Worm (Caenorhabditis elegans): ENCODE results near the gene nhr-43.

The nhr-43 gene

ce11 chrIV:11899358-11899757 is at the start of gene nhr-43:
nhr-43 (plus strand) TSS chrIV:11899590.
- TF ChIP-seq unc-62 (GFP tag; optimal IDR thresholded peaks at IDR 0.05) = no peak
- no peak for TF ChIP-seq F55B11.4 (tag; optimal IDR thresholded peaks at IDR 0.05; ENCODE audit: borderline replicate concordance, insufficient read depth)
- peak; percentile 29 for TF ChIP-seq atf-7 (tag; optimal IDR thresholded peaks at IDR 0.05)
- peak; percentile 44 for TF ChIP-seq somi-1 (GFP tag; optimal IDR thresholded peaks at IDR 0.05)
- TF ChIP-seq ztf-26 (tag; optimal IDR thresholded peaks at IDR 0.05) = peak; percentile 6

- TF ChIP-seq xnd-1 (tag; optimal IDR thresholded peaks at IDR 0.05) (no peak), zfh-2 (GFP tag; conservative IDR thresholded peaks at IDR 0.05) (no peak), F37B4.10 (GFP tag; IDR thresholded peaks at IDR 0.05) (no peak)
These were observed 47.5 kb upstream of the nhr-43 start, which contains the start of gene F38H4.5 for ce11 chrIV:11851882-11852281. F38H4.5 (plus strand) TSS chrIV:11852182.

DNA sequence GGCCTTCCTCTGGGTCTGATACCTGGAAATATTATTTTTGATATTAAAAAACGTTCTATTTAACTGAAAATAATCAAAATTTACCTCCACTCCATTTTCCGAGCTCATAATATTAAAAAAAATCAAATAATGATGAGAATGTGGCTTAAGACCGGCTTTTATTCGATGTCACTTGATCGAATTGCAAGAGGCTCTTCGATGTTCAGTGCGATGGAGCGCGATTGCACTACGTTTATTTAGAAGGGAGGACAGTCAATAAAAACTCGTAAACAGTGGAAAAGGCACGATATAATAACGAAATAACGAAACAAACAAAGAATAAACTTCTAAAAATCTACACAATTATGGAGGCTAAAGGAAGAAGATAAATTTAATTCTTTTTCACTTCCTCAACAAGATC is 44.6 kb upstream of the nhr-43 start, which contains the start of gene tag-30:
Gene tag-30, minus strand, starts transcription at position 383 of the 400 bp plus-strand sequence.
- TF ChIP-seq ets-4 (GFP tag; optimal IDR thresholded peaks at IDR 0.05) (no peak), ekl-4 (GFP tag; IDR thresholded peaks at IDR 0.05) (no peak), F22D6.2 (tag; optimal IDR thresholded peaks at IDR 0.05) (no peak), B0261.1 (tag; optimal IDR thresholded peaks at IDR 0.05) (no peak), hmg-1.2 (GFP tag; IDR thresholded peaks at IDR 0.05) (peak; percentile 25; the same call in 1 of the 2 replicates), F10E7.11 (tag; optimal IDR thresholded peaks at IDR 0.05) (no peak), tlf-1 (GFP tag; optimal IDR thresholded peaks at IDR 0.05) (peak; percentile 50), F39B2.1 (GFP tag; IDR thresholded peaks at IDR 0.05) (no peak), rec-8 (tag; optimal IDR thresholded peaks at IDR 0.05) (no peak), rcor-1 (GFP tag; IDR thresholded peaks at IDR 0.05) (no peak), nhr-179 (tag; optimal IDR thresholded peaks at IDR 0.05) (no peak), attf-5 (GFP tag; optimal IDR thresholded peaks at IDR 0.05) (peak; percentile 58), nfya-2 (GFP tag; IDR thresholded peaks at IDR 0.05) (no peak), T07F8.4 (tag; optimal IDR thresholded peaks at IDR 0.05) (no peak), ama-1 (optimal IDR thresholded peaks at IDR 0.05) (no peak), ama-1 (GFP tag; optimal IDR thresholded peaks at IDR 0.05) (peak in 1 of 2 experiments; percentile 58), gei-17 (GFP tag; optimal IDR thresholded peaks at IDR 0.05) (no peak), pbrm-1 (GFP tag; IDR thresholded peaks at IDR 0.05) (0 out of 2 replicates have a peak, but pooled peaks have one; percentile 6), Y53G8AR.9 (GFP tag; conservative IDR thresholded peaks at IDR 0.05) (0 out of 2 replicates have a peak, but pooled peaks have one; percentile 45), hlh-12 (tag; optimal IDR thresholded peaks at IDR 0.05) (no peak), nhr-27 (tag; optimal IDR thresholded peaks at IDR 0.05) (no peak), madf-3 (GFP tag; IDR thresholded peaks at IDR 0.05) (no peak), hrde-1 (tag; optimal IDR thresholded peaks at IDR 0.05; ENCODE audit: borderline replicate concordance) (peak; percentile 16), egl-18 (GFP tag; IDR thresholded peaks at IDR 0.05) (no peak), snpc-3.4 (tag; optimal IDR thresholded peaks at IDR 0.05) (peak; percentile 28), tbp1 (GFP tag; optimal IDR thresholded peaks at IDR 0.05) (peak; percentile 16), let-607 (tag; optimal IDR thresholded peaks at IDR 0.05) (peak in 1 of 2 experiments; percentile 16), snpc-4 (GFP tag; optimal IDR thresholded peaks at IDR 0.05) (no peak), snpc-4 (tag; optimal IDR thresholded peaks at IDR 0.05) (peak in 2 of 4 experiments; percentile 8 to 25), nhr-80 (tag; optimal IDR thresholded peaks at IDR 0.05) (peak; percentile 37), lin-54 (GFP tag; optimal IDR thresholded peaks at IDR 0.05) (no peak), cebp-1 (GFP tag; IDR thresholded peaks at IDR 0.05) (no peak), cebp-1 (tag; optimal IDR thresholded peaks at IDR 0.05) (no peak), F33H1.4 (GFP tag; IDR thresholded peaks at IDR 0.05) (no peak), egl-44 (GFP tag; IDR thresholded peaks at IDR 0.05) (no peak), mcd-1 (GFP tag; IDR thresholded peaks at IDR 0.05) (peak; percentile 88), cebp-2 (GFP tag; IDR thresholded peaks at IDR 0.05) (no peak), mxl-1 (tag; optimal IDR thresholded peaks at IDR 0.05) (no peak)
